Fruit fly (Drosophila melanogaster) whole organism, embryonic: ENCODE data around the gene stg1.

Experiments used
- ATbp ChIP-seq: fragments of 200-800 bp; sonication (Bioruptor generic); optimal IDR thresholded peaks from 2 replicates; lab custom pipeline; 2017; ENCODE audit warnings: missing biosample characterization, mild to moderate bottlenecking, missing genetic modification characterization, missing genetic modification reagents
- Ada2b ChIP-seq: fragments of 200-800 bp; sonication (Bioruptor generic); IDR thresholded peaks from 2 replicates; pipeline ENCODE4 v1.3.6; 2022; ENCODE audit warnings: missing biosample characterization, missing genetic modification characterization
- Atf-2 ChIP-seq: fragments of 200-800 bp; sonication (Bioruptor generic); optimal IDR thresholded peaks from 2 replicates; lab custom pipeline; 2016; ENCODE audit warnings: missing biosample characterization, missing genetic modification characterization
- Blimp-1 ChIP-seq: fragments of 200-800 bp; sonication (Bioruptor generic); optimal IDR thresholded peaks from 3 replicates; lab custom pipeline; 2018; ENCODE audit warnings: missing biosample characterization, missing genetic modification characterization, mild to moderate bottlenecking, moderate library complexity, missing genetic modification reagents
- BtbVII ChIP-seq: fragments of 200-800 bp; sonication (Bioruptor generic); optimal IDR thresholded peaks from 3 replicates; lab custom pipeline; 2017; ENCODE audit warnings: missing biosample characterization, mild to moderate bottlenecking, missing genetic modification characterization
- CG10147 ChIP-seq: fragments of 200-800 bp; sonication (Bioruptor generic); optimal IDR thresholded peaks from 2 replicates; lab custom pipeline; 2019; ENCODE audit warnings: missing biosample characterization, mild to moderate bottlenecking, missing genetic modification characterization, moderate library complexity
- CG10543 ChIP-seq: fragments of 200-800 bp; sonication (Bioruptor generic); optimal IDR thresholded peaks from 3 replicates; lab custom pipeline; 2017; ENCODE audit warnings: missing biosample characterization, mild to moderate bottlenecking, missing genetic modification characterization, moderate library complexity
- CG11093 ChIP-seq: fragments of 200-800 bp; sonication (Bioruptor generic); IDR thresholded peaks from 3 replicates; pipeline ENCODE4 v1.3.6; 2022; ENCODE audit warnings: missing biosample characterization, missing genetic modification characterization
- CG13287 ChIP-seq: fragments of 200-800 bp; sonication (Bioruptor generic); IDR thresholded peaks from 2 replicates; pipeline ENCODE4 v1.3.6; 2022; ENCODE audit warnings: missing biosample characterization, missing genetic modification characterization; ENCODE audit not compliant: partially characterized antibody
- CG15696 ChIP-seq: fragments of 200-800 bp; sonication (Bioruptor generic); optimal IDR thresholded peaks from 2 replicates; lab custom pipeline; 2019; ENCODE audit warnings: missing biosample characterization, mild to moderate bottlenecking, missing genetic modification characterization, moderate library complexity
- CG1603 ChIP-seq: fragments of 200-800 bp; sonication (Bioruptor generic); optimal IDR thresholded peaks from 2 replicates; lab custom pipeline; 2019; ENCODE audit warnings: missing biosample characterization, mild to moderate bottlenecking, missing genetic modification characterization, moderate library complexity
- CG17612 ChIP-seq: fragments of 200-800 bp; sonication (Bioruptor generic); IDR thresholded peaks from 2 replicates; pipeline ENCODE4 v1.3.6; 2022; ENCODE audit warnings: missing biosample characterization, missing genetic modification characterization
- CG17829 ChIP-seq: fragments of 200-800 bp; optimal IDR thresholded peaks from 2 replicates; lab custom pipeline; 2019; ENCODE audit warnings: missing biosample characterization, mild to moderate bottlenecking, missing genetic modification characterization, moderate library complexity
- CG2116 ChIP-seq: fragments of 200-800 bp; sonication (Bioruptor generic); optimal IDR thresholded peaks from 3 replicates; lab custom pipeline; 2018; ENCODE audit warnings: missing biosample characterization, mild to moderate bottlenecking, missing genetic modification characterization
- CG33213 ChIP-seq: fragments of 200-800 bp; sonication (Bioruptor generic); optimal IDR thresholded peaks from 3 replicates; lab custom pipeline; 2016; ENCODE audit warnings: missing biosample characterization, missing genetic modification characterization
- CG4617 ChIP-seq: fragments of 200-800 bp; sonication (Bioruptor generic); optimal IDR thresholded peaks from 3 replicates; lab custom pipeline; 2016; ENCODE audit warnings: missing biosample characterization, missing genetic modification characterization, borderline replicate concordance
- CG7556 ChIP-seq: fragments of 200-800 bp; sonication (Bioruptor generic); optimal IDR thresholded peaks from 2 replicates; lab custom pipeline; 2017; ENCODE audit warnings: missing biosample characterization, mild to moderate bottlenecking, missing genetic modification characterization
- CG8290 ChIP-seq, 3 experiments: fragments of 200-800 bp; sonication (Bioruptor generic); optimal IDR thresholded peaks; 2 replicates each; lab custom pipeline; 2016 to 2019; ENCODE audit warnings: missing biosample characterization in 3 of 3, missing genetic modification characterization in 3 of 3, mild to moderate bottlenecking in 2 of 3, moderate library complexity in 1 of 3
- CG8478 ChIP-seq: fragments of >200 bp; optimal IDR thresholded peaks from 2 replicates; lab custom pipeline; 2018
- CG9932 ChIP-seq: fragments of 200-800 bp; sonication (Bioruptor generic); IDR thresholded peaks from 2 replicates; pipeline ENCODE4 v1.3.6; 2022; ENCODE audit warnings: missing biosample characterization, missing genetic modification characterization
- CHES-1-like ChIP-seq: fragments of 200-800 bp; sonication (Bioruptor generic); optimal IDR thresholded peaks from 2 replicates; lab custom pipeline; 2016; ENCODE audit warnings: missing biosample characterization, missing genetic modification characterization
- Chrac-16 ChIP-seq: fragments of 200-800 bp; sonication (Bioruptor generic); optimal IDR thresholded peaks from 3 replicates; lab custom pipeline; 2016; ENCODE audit warnings: missing biosample characterization, missing genetic modification characterization
- Dad ChIP-seq: fragments of 200-800 bp; sonication (Bioruptor generic); optimal IDR thresholded peaks from 3 replicates; lab custom pipeline; 2016; ENCODE audit warnings: missing biosample characterization, missing genetic modification characterization
- Dp ChIP-seq: fragments of 200-800 bp; sonication (Bioruptor generic); optimal IDR thresholded peaks from 2 replicates; lab custom pipeline; 2018; ENCODE audit warnings: missing biosample characterization, mild to moderate bottlenecking, missing genetic modification characterization, moderate library complexity
- HHEX ChIP-seq: fragments of 200-800 bp; sonication (Bioruptor generic); optimal IDR thresholded peaks from 3 replicates; lab custom pipeline; 2017; ENCODE audit warnings: missing biosample characterization, mild to moderate bottlenecking, missing genetic modification characterization, missing genetic modification reagents
- HLH3B ChIP-seq: fragments of 200-800 bp; sonication (Bioruptor generic); IDR thresholded peaks from 2 replicates; pipeline ENCODE4 v1.3.6; 2022; ENCODE audit warnings: missing biosample characterization, missing genetic modification characterization
- Hmx ChIP-seq: fragments of 200-800 bp; sonication (Bioruptor generic); optimal IDR thresholded peaks from 2 replicates; lab custom pipeline; 2016; ENCODE audit warnings: missing biosample characterization, missing genetic modification characterization
- Hr39 ChIP-seq: fragments of >200 bp; optimal IDR thresholded peaks from 2 replicates; lab custom pipeline; 2017
- Kr ChIP-seq: fragments of 200-800 bp; sonication (Bioruptor generic); optimal IDR thresholded peaks from 2 replicates; lab custom pipeline; 2017; ENCODE audit warnings: missing biosample characterization, mild to moderate bottlenecking, missing genetic modification characterization
- Lhr ChIP-seq: fragments of 200-800 bp; sonication (Bioruptor generic); optimal IDR thresholded peaks from 3 replicates; lab custom pipeline; 2017; ENCODE audit warnings: mild to moderate bottlenecking, missing biosample characterization, missing genetic modification reagents, missing genetic modification characterization
- MBD-R2 ChIP-seq: fragments of 200-800 bp; sonication (Bioruptor generic); IDR thresholded peaks from 2 replicates; pipeline ENCODE4 v1.3.6; 2022; ENCODE audit warnings: missing biosample characterization, missing genetic modification characterization
- Mad ChIP-seq: fragments of 200-800 bp; sonication (Bioruptor generic); optimal IDR thresholded peaks from 2 replicates; lab custom pipeline; 2016; ENCODE audit warnings: missing biosample characterization, missing genetic modification characterization
- Oaz ChIP-seq: fragments of 200-800 bp; sonication (Bioruptor generic); IDR thresholded peaks from 2 replicates; pipeline ENCODE4 v1.3.6; 2022; ENCODE audit warnings: missing biosample characterization, missing genetic modification characterization
- al ChIP-seq: fragments of 200-800 bp; sonication (Bioruptor generic); IDR thresholded peaks from 2 replicates; pipeline ENCODE4 v1.3.6; 2022; ENCODE audit warnings: missing biosample characterization, missing genetic modification characterization
- ara ChIP-seq: fragments of 200-800 bp; sonication (Bioruptor generic); IDR thresholded peaks from 2 replicates; pipeline ENCODE4 v1.3.6; 2022; ENCODE audit warnings: missing biosample characterization, missing genetic modification characterization
- bcd ChIP-seq: fragments of 200-800 bp; sonication (Bioruptor generic); optimal IDR thresholded peaks from 2 replicates; lab custom pipeline; 2017; ENCODE audit warnings: missing biosample characterization, mild to moderate bottlenecking, missing genetic modification characterization
- bigmax ChIP-seq: fragments of 200-800 bp; sonication (Bioruptor generic); optimal IDR thresholded peaks from 2 replicates; lab custom pipeline; 2018; ENCODE audit warnings: missing biosample characterization, mild to moderate bottlenecking, missing genetic modification characterization
- cwo ChIP-seq: fragments of 200-800 bp; sonication (Bioruptor generic); optimal IDR thresholded peaks from 3 replicates; lab custom pipeline; 2017; ENCODE audit warnings: missing biosample characterization, missing genetic modification characterization, mild to moderate bottlenecking, moderate library complexity, missing genetic modification reagents
- dan ChIP-seq: fragments of 200-800 bp; sonication (Bioruptor generic); IDR thresholded peaks from 2 replicates; pipeline ENCODE4 v1.3.6; 2022; ENCODE audit warnings: missing biosample characterization, missing genetic modification characterization
- dati ChIP-seq: fragments of 200-800 bp; sonication (Bioruptor generic); IDR thresholded peaks from 2 replicates; pipeline ENCODE4 v1.3.6; 2022; ENCODE audit warnings: missing biosample characterization, missing genetic modification characterization
- dm ChIP-seq: fragments of 200-800 bp; sonication (Bioruptor generic); optimal IDR thresholded peaks from 3 replicates; lab custom pipeline; 2016; ENCODE audit warnings: missing biosample characterization, missing genetic modification characterization
- fru ChIP-seq: fragments of >200 bp; optimal IDR thresholded peaks from 2 replicates; lab custom pipeline; 2017
- gce ChIP-seq: fragments of 200-800 bp; sonication (Bioruptor generic); IDR thresholded peaks from 3 replicates; pipeline ENCODE4 v1.3.6; 2022; ENCODE audit warnings: missing biosample characterization, missing genetic modification characterization
- pnt ChIP-seq: fragments of 200-800 bp; sonication (Bioruptor generic); optimal IDR thresholded peaks from 3 replicates; lab custom pipeline; 2016; ENCODE audit warnings: missing biosample characterization, missing genetic modification characterization
- prd ChIP-seq, 3 experiments: fragments of >200 bp in 2 of 3; fragments of 200-800 bp in 1 of 3; sonication (Bioruptor generic) in 1 of 3; optimal IDR thresholded peaks in 2 of 3; IDR thresholded peaks in 1 of 3; 2 replicates in 2 of 3; 3 replicates in 1 of 3; pipeline versions ENCODE4 v1.3.6 to Lab custom; 2017 to 2022; ENCODE audit warnings: missing biosample characterization in 1 of 3, missing genetic modification characterization in 1 of 3
- sna ChIP-seq: fragments of 200-800 bp; sonication (Bioruptor generic); IDR thresholded peaks from 2 replicates; pipeline ENCODE4 v1.3.6; 2022; ENCODE audit warnings: missing biosample characterization, missing genetic modification characterization; ENCODE audit not compliant: partially characterized antibody
- stc ChIP-seq: fragments of 200-800 bp; sonication (Bioruptor generic); IDR thresholded peaks from 2 replicates; pipeline ENCODE4 v1.3.6; 2022; ENCODE audit warnings: missing biosample characterization, missing genetic modification characterization
- tin ChIP-seq: fragments of 200-800 bp; sonication (Bioruptor generic); optimal IDR thresholded peaks from 3 replicates; lab custom pipeline; 2016; ENCODE audit warnings: missing biosample characterization, missing genetic modification characterization
- trh ChIP-seq: fragments of 200-800 bp; sonication (Bioruptor generic); optimal IDR thresholded peaks from 2 replicates; lab custom pipeline; 2016; ENCODE audit warnings: missing biosample characterization, missing genetic modification characterization
- wek ChIP-seq: fragments of 200-800 bp; sonication (Bioruptor generic); optimal IDR thresholded peaks from 3 replicates; lab custom pipeline; 2018; ENCODE audit warnings: missing biosample characterization, mild to moderate bottlenecking, missing genetic modification characterization, moderate library complexity

The stg1 gene

DNA sequence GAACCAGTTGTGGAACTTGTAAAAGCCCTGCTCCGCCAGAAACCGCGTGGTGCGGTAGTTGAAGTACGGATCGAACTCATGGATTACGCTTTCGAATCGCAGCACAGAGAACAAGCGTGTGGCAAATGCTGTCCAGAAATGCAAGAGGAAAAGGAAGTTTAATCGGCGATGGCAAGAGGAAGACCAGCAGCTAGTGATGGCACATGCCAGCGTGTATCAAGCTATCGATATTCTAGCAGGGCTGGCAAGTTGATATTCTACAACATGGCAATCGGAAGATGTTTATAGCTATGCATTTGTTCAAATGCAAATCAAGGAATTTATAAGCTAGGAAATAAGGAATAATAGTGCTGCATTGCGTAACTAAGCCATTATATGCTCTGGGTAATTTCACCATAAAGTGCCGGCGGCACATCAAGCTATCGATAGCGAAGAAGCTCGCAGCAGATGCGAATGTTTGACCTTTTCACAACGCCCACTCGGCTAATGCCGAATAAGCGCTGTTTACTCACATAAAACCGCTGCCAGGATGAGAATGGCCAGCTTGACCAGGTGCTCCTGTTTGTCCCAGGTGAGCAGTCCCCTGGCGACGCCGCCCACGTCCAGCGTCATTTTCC, 40.4 kb upstream of the stg1 start (continued):
- TF ChIP-seq trh (GFP tag; lab: Kevin White, UChicago): no peak
- TF ChIP-seq Oaz (GFP tag; lab: Robert Waterston, UW): peak; percentile 32; the same call in 1 of the 2 replicates
- TF ChIP-seq bcd (GFP tag; lab: Kevin White, UChicago): peak; percentile 81
- TF ChIP-seq ATbp (GFP tag; lab: Kevin White, UChicago): peak; percentile 76
- TF ChIP-seq HHEX (GFP tag; lab: Kevin White, UChicago): peak; percentile 90
- TF ChIP-seq Atf-2 (GFP tag; lab: Kevin White, UChicago): peak; percentile 42
- TF ChIP-seq CG9932 (GFP tag; lab: Robert Waterston, UW): peak; percentile 77
- peak; percentile 63 for TF ChIP-seq cwo (GFP tag; lab: Kevin White, UChicago)
- TF ChIP-seq CG1603 (tag; lab: Kevin White, UChicago): peak; percentile 87
- TF ChIP-seq Hmx: no peak
- peak; percentile 58 for TF ChIP-seq CG17829
- TF ChIP-seq CG7556 (GFP tag; lab: Kevin White, UChicago): peak; percentile 23
- TF ChIP-seq ara (GFP tag; lab: Robert Waterston, UW): no peak
- peak; percentile 89 for TF ChIP-seq wek (GFP tag; lab: Kevin White, UChicago)
- TF ChIP-seq al (GFP tag; lab: Robert Waterston, UW): peak; percentile 48; the same call in 1 of the 2 replicates
- TF ChIP-seq Dad: peak; percentile 75
- no peak for TF ChIP-seq fru (lab: Kevin White, UChicago)
- TF ChIP-seq Lhr (GFP tag; lab: Kevin White, UChicago): peak; percentile 61
- TF ChIP-seq CG15696: peak; percentile 20
- peak; percentile 73 for TF ChIP-seq sna (GFP tag; lab: Robert Waterston, UW)
- peak; percentile 83 for TF ChIP-seq CG2116
- no peak for TF ChIP-seq Hr39
- peak; percentile 26 for TF ChIP-seq Kr (GFP tag; lab: Kevin White, UChicago)
- TF ChIP-seq HLH3B: peak; percentile 54; the same call in 1 of the 2 replicates
- peak; percentile 55; the same call in 1 of the 2 replicates for TF ChIP-seq stc (GFP tag; lab: Robert Waterston, UW)
- TF ChIP-seq CHES-1-like (GFP tag; lab: Kevin White, UChicago): peak; percentile 76
- no peak for TF ChIP-seq CG8478
- peak; percentile 62 for TF ChIP-seq MBD-R2 (GFP tag; lab: Robert Waterston, UW)
- TF ChIP-seq gce (GFP tag; lab: Robert Waterston, UW): peak; percentile 87
- peak; percentile 59 for TF ChIP-seq tin
- TF ChIP-seq prd (optimal IDR thresholded peaks at IDR 0.05; lab: Kevin White, UChicago): no peak
- peak; percentile 61 for TF ChIP-seq prd (GFP tag; IDR thresholded peaks at IDR 0.05; lab: Robert Waterston, UW)
- TF ChIP-seq Ada2b (GFP tag; lab: Robert Waterston, UW): no peak
- peak; percentile 43 for TF ChIP-seq CG4617
- peak; percentile 71 for TF ChIP-seq CG33213 (GFP tag; lab: Kevin White, UChicago)
- peak; percentile 79 for TF ChIP-seq CG13287 (GFP tag; lab: Robert Waterston, UW)
- TF ChIP-seq CG8290 (GFP tag; optimal IDR thresholded peaks at IDR 0.05; lab: Kevin White, UChicago): peak; percentile 45
- TF ChIP-seq CG8290 (tag; optimal IDR thresholded peaks at IDR 0.05; lab: Kevin White, UChicago): peak; percentile 46 to 94
- no peak for TF ChIP-seq CG11093
- peak; percentile 26 for TF ChIP-seq Dp
- TF ChIP-seq dm (GFP tag; lab: Kevin White, UChicago): peak; percentile 89
- no peak for TF ChIP-seq dan (GFP tag; lab: Robert Waterston, UW)
- TF ChIP-seq BtbVII (GFP tag; lab: Kevin White, UChicago): peak; percentile 86
- TF ChIP-seq dati: peak; percentile 63
- peak; percentile 59 for TF ChIP-seq CG10147 (GFP tag; lab: Kevin White, UChicago)
- TF ChIP-seq Blimp-1: peak; percentile 20
- peak; percentile 87 for TF ChIP-seq CG10543 (GFP tag; lab: Kevin White, UChicago)
- no peak for TF ChIP-seq Chrac-16 (GFP tag; lab: Kevin White, UChicago)
- no peak for TF ChIP-seq pnt (GFP tag; lab: Kevin White, UChicago)
- TF ChIP-seq Mad: peak; percentile 79
- TF ChIP-seq CG17612 (GFP tag; lab: Robert Waterston, UW): peak; percentile 14; the same call in 1 of the 2 replicates
- peak; percentile 67 for TF ChIP-seq bigmax (GFP tag; lab: Kevin White, UChicago)
